Fruit fly (Drosophila melanogaster): ENCODE data around the gene CG15561.

CG15561 gene

DNA sequence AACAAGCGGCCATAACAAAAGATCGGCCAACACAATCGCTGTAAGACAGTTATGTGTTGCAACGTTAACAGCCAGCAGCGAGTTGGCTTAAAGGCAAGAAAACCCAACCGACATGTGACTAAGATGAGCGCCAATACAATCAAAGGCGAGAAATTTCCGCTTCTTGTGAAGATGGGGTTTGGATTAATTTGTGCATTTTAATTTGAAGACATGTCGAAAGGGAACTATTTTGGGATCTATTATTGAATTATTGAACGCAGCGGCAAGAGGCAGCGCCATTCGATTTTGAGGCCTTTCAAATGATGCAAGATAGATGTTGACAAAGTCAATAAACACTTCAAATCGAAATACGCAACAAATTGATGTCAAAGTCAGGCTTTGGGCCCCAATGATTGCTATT, 25.4 kb upstream of the CG15561 start:
- no peak for TF ChIP-seq CG17801 (GFP tag; optimal IDR thresholded peaks at IDR 0.05; ENCODE audit: partially characterized antibody)

DNA sequence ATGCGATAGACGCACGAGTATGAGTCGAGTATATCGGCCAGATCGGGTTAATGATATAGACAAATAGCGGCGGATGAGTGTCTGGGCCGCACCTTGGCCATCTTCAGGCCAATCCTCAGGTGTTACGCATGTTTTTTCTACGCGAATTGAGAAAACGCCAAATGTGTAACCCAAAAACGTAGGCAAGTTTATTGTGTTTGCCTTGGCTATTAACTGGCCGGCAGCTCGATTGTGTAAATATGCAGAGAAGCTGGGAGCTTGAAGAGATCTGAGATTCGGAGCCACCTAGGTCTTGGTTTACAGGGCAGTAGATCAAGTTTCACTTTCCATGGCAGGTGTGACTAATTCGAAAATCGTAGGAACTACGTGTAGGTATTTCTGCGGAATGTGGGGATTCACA, 24.3 kb upstream of the CG15561 start:
- TF ChIP-seq CG17801 (GFP tag; optimal IDR thresholded peaks at IDR 0.05; ENCODE audit: partially characterized antibody): no peak

dm6 chr3R:31235262-31235661, 19.5 kb upstream of the CG15561 start, which contains the start of gene CG15564:
TSS of gene CG15564 (minus strand) at chr3R:31235362.
- TF ChIP-seq CG17801 (GFP tag; optimal IDR thresholded peaks at IDR 0.05; ENCODE audit: partially characterized antibody): no peak

- no peak for TF ChIP-seq CG17801 (GFP tag; optimal IDR thresholded peaks at IDR 0.05; ENCODE audit: partially characterized antibody)
Measured at dm6 chr3R:31232236-31232635, 16.5 kb upstream of the CG15561 start, which contains the start of gene CG15563. TSS of gene CG15563 (minus strand) at chr3R:31232336.

dm6 chr3R:31231134-31231533, 15.4 kb upstream of the CG15561 start:
- TF ChIP-seq CG17801 (GFP tag; optimal IDR thresholded peaks at IDR 0.05; ENCODE audit: partially characterized antibody): no peak

DNA sequence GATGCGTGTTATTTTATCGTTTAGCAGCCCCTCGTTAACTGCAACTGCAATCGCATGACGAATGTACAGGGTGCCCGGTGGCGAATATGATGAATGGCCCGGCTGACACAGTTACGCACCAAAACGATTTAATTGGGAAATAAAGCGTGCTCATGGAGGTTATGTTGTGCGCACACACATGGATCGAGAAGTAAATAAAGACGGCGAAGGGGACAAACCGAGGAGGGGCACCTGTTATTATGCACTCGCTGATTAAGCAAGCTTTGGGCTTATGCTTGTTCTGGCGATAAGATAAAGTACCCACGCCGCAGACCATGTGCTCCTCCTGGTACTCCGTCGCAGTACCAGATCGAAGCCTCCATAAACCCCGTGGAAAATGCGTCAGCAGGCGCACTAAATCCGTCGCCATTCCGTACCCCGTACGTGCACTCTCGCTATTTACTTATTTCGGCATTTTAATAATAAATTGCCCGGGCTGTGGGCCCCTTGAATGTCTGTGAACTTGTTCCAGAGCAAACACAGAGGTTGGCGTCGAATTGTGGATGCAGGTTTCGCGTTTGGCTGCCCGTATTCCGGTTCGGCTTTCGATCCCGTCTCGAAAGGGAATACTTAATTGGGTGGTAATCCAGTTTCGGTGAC, 9.4 kb upstream of the CG15561 start:
- TF ChIP-seq CG17801 (GFP tag; optimal IDR thresholded peaks at IDR 0.05; ENCODE audit: partially characterized antibody): no peak

dm6 chr3R:31223971-31224860, 8.5 kb upstream of the CG15561 start:
- no peak for TF ChIP-seq CG17801 (GFP tag; optimal IDR thresholded peaks at IDR 0.05; ENCODE audit: partially characterized antibody)

DNA sequence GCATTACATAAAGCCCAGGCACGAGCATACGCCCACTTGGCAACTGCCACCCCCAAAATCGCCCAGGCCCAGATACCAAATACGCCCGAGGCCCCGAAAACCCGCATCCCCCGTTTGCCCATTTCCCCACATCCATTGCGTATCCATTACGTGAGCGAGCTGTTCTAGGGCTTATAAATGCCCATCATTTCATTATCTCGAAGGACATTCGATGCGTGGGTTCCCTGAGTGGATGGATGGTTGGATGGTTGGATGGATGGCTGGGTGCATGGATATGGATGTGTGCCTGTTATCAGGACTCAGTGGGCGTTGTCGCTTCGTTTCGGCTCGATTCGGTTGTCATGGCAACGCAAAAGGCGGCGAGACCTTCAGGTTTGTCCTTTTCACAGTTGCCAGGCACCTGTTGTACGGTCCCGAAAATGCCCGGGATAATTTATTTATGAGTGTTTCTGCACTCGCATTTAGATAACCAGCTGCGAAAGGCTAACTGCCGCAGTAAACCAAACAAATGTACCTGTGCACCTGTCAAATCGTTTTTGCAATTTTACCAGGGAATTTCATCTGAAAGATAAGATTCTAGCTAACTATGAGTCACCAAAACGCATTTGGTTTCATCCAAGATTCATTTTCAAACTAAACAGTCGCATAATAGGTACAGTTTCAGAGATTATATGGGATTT, 7.3 kb upstream of the CG15561 start:
- TF ChIP-seq CG17801 (GFP tag; optimal IDR thresholded peaks at IDR 0.05; ENCODE audit: partially characterized antibody): no peak

DNA sequence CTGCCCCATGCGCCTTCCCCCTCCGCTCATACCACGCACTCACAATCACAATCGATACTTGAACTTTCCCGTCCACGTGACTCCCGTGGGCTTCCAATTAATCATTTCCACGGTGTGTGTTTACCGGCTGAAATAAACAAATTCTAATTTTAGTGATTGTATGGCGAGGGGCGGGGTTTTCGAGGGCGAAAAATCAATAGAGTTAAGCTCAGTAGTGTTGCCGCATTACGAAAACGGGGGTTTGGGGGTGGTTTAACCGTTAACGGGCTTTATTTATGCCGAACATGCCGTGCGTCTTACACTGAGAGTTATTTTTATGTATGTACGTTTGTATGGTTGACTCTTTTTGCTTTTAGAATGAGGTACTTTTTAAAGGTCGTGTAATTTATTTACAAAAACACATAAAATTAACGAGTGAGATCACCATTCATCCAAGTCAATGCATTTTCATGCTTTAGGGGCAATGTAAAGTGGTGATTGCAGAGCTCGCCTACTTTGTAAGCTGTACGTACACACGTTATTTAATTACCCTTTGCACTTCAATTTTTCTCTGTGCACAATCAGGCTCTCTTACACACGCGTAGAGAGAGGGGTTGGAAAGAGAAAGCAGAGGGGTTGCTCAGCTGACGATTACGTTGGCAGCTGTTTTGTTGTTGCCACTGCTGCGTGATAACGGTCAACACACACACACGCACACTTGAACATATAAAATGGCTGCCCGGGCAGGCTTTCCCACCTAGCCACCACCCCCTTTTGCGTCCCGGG, 6.6 kb upstream of the CG15561 start:
- no peak for TF ChIP-seq CG17801 (GFP tag; optimal IDR thresholded peaks at IDR 0.05; ENCODE audit: partially characterized antibody)

dm6 chr3R:31221337-31222047, 5.8 kb upstream of the CG15561 start:
- peak; percentile 22 for TF ChIP-seq CG17801 (GFP tag; optimal IDR thresholded peaks at IDR 0.05; ENCODE audit: partially characterized antibody)

DNA sequence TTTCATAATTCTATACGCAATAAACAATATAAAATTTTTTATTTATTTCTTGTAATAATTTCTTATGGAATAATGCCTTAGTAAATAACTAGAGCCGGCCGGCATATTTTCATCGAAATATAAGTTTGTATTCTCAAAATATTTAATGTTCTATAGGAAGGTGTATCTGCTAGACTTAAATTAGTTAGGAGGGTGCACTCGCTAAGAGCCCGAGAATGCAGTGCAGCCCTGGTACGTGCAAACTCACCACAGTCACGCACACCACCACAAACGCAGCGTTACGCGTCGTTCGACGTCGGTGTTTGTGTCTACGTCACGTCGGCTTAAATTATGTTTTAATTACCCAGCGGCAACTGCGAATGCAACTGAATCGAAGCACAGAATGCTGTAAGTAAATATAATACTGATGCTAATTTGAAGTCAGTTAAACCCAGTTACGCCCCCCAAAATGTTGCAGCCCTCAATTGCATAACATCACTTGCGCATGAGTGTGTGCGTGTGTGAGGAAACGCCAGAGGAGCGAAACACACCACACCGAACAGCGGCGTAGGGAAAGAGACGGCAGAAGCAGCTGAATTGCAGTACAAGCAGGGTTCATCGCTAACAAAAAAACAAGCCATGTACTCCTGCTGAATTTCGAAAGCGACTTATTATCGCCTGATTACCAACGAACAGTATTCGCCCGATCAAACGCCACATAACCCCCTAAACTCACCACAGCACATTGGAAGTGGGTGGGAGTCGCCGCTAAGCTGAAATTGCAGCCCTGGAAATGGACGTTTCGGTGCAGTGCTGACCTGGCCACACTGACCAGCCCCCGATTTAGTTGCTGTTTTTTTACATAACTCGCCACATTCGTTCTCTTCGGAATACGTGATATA, 5.0 kb upstream of the CG15561 start, which contains the start of gene CG12054:
Gene CG12054, plus strand, starts transcription at position 247 of the 881 bp plus-strand sequence.
- TF ChIP-seq CG17801 (GFP tag; optimal IDR thresholded peaks at IDR 0.05; ENCODE audit: partially characterized antibody): peak; percentile 33

- peak; percentile 46 for TF ChIP-seq CG17801 (GFP tag; optimal IDR thresholded peaks at IDR 0.05; ENCODE audit: partially characterized antibody)
Measured at dm6 chr3R:31218997-31219992, 3.6 kb upstream of the CG15561 start, which contains the start of gene ATPsynC. TSS of gene ATPsynC (minus strand) at chr3R:31219630.
